Worm (Caenorhabditis elegans) whole organism, L4 larva: ENCODE data around the gene F40A3.1.
A peak's percentile ranks its signal among the peaks of the same experiment; 100 is the strongest.

Experiments used
- F26F4.8 ChIP-seq: fragments of 200-800 bp; sonication (Bioruptor generic); conservative IDR thresholded peaks from 2 replicates; pipeline ENCODE4 v1.3.6; 2022; ENCODE audit warnings: missing genetic modification characterization, missing compliant biosample characterization
- F49E8.2 ChIP-seq: sonication (generic microtip); optimal IDR thresholded peaks from 2 replicates; lab custom pipeline; 2016; ENCODE audit warnings: missing compliant biosample characterization, mild to moderate bottlenecking, missing genetic modification characterization, borderline replicate concordance
- R02D3.7 ChIP-seq: fragments of 150-350 bp; sonication (generic microtip); optimal IDR thresholded peaks from 3 replicates; lab custom pipeline; 2014; ENCODE audit warnings: missing biosample characterization, missing genetic modification characterization
- T20F7.1 ChIP-seq: fragments of 200-800 bp; sonication (Bioruptor generic); optimal IDR thresholded peaks from 2 replicates; lab custom pipeline; 2018; ENCODE audit warnings: mild to moderate bottlenecking, missing genetic modification characterization, missing compliant biosample characterization
- T26A8.4 ChIP-seq: fragments of 200-800 bp; sonication (Bioruptor generic); IDR thresholded peaks from 2 replicates; pipeline ENCODE4 v1.3.6; 2022; ENCODE audit warnings: missing genetic modification characterization, missing compliant biosample characterization
- Y75B8A.6 ChIP-seq: fragments of 200-800 bp; sonication (Bioruptor generic); IDR thresholded peaks from 2 replicates; pipeline ENCODE4 v1.3.6; 2022; ENCODE audit warnings: missing genetic modification reagents, missing genetic modification characterization, missing compliant biosample characterization
- ZK337.2 ChIP-seq: fragments of 200-800 bp; sonication (Bioruptor generic); IDR thresholded peaks from 2 replicates; pipeline ENCODE4 v1.3.6; 2022; ENCODE audit warnings: missing genetic modification reagents, missing genetic modification characterization, missing compliant biosample characterization
- ZK546.5 ChIP-seq, 2 experiments: sonication (generic microtip); optimal IDR thresholded peaks; 2 replicates each; lab custom pipeline; 2017; ENCODE audit warnings: missing biosample characterization in 2 of 2, missing genetic modification characterization in 2 of 2
- ama-1 ChIP-seq: fragments of 150-350 bp; optimal IDR thresholded peaks from 2 replicates; lab custom pipeline; 2014; ENCODE audit warnings: inconsistent platforms, mixed read lengths
- arid-1 ChIP-seq: fragments of 200-800 bp; sonication (Bioruptor generic); conservative IDR thresholded peaks from 2 replicates; pipeline ENCODE4 v1.3.6; 2022; ENCODE audit warnings: missing genetic modification reagents, missing genetic modification characterization, missing compliant biosample characterization
- attf-4 ChIP-seq: sonication (generic microtip); optimal IDR thresholded peaks from 3 replicates; lab custom pipeline; 2017; ENCODE audit warnings: missing biosample characterization, missing genetic modification characterization
- ceh-20 ChIP-seq: fragments of 200-800 bp; sonication (Bioruptor generic); IDR thresholded peaks from 2 replicates; pipeline ENCODE4 v1.3.6; 2022; ENCODE audit warnings: missing genetic modification reagents, missing genetic modification characterization, missing compliant biosample characterization
- ceh-28 ChIP-seq: fragments of 150-350 bp; optimal IDR thresholded peaks from 2 replicates; lab custom pipeline; 2014; ENCODE audit warnings: missing biosample characterization, missing genetic modification reagents, missing genetic modification characterization
- ceh-32 ChIP-seq: sonication (generic microtip); optimal IDR thresholded peaks from 2 replicates; lab custom pipeline; 2016; ENCODE audit warnings: mild to moderate bottlenecking, missing genetic modification characterization, missing compliant biosample characterization; ENCODE audit not compliant: poor library complexity
- daf-16 ChIP-seq, 3 experiments: sonication (generic microtip); optimal IDR thresholded peaks; 2 replicates each; lab custom pipeline; 2016 to 2017; ENCODE audit warnings: missing genetic modification characterization in 3 of 3, missing genetic modification reagents in 3 of 3, mild to moderate bottlenecking in 2 of 3, missing compliant biosample characterization in 2 of 3, missing biosample characterization in 1 of 3, moderate library complexity in 1 of 3
- daf-19 ChIP-seq: fragments of 200-800 bp; sonication (Bioruptor generic); conservative IDR thresholded peaks from 2 replicates; pipeline ENCODE4 v1.3.6; 2022; ENCODE audit warnings: missing genetic modification characterization, missing compliant biosample characterization
- dmd-8 ChIP-seq: fragments of 200-800 bp; sonication (Bioruptor generic); IDR thresholded peaks from 2 replicates; pipeline ENCODE4 v1.3.6; 2022; ENCODE audit warnings: missing genetic modification characterization, missing compliant biosample characterization
- dmd-9 ChIP-seq: fragments of 200-800 bp; sonication (Bioruptor generic); IDR thresholded peaks from 2 replicates; pipeline ENCODE4 v1.3.6; 2022; ENCODE audit warnings: missing genetic modification reagents, missing genetic modification characterization, missing compliant biosample characterization
- dpl-1 ChIP-seq: fragments of 150-350 bp; optimal IDR thresholded peaks from 2 replicates; lab custom pipeline; 2014; ENCODE audit warnings: missing biosample characterization, missing genetic modification reagents, missing genetic modification characterization
- duxl-1 ChIP-seq: sonication (generic microtip); optimal IDR thresholded peaks from 2 replicates; lab custom pipeline; 2016; ENCODE audit warnings: mild to moderate bottlenecking, missing genetic modification characterization, moderate library complexity, missing compliant biosample characterization; ENCODE audit not compliant: poor library complexity
- fos-1 ChIP-seq: fragments of 150-350 bp; optimal IDR thresholded peaks from 2 replicates; lab custom pipeline; 2014; ENCODE audit warnings: missing biosample characterization, missing genetic modification characterization
- gei-8 ChIP-seq: fragments of 200-800 bp; sonication (Bioruptor generic); optimal IDR thresholded peaks from 2 replicates; lab custom pipeline; 2018; ENCODE audit warnings: mild to moderate bottlenecking, missing genetic modification characterization, missing compliant biosample characterization
- hif-1 ChIP-seq, 2 experiments: sonication (generic microtip); optimal IDR thresholded peaks; 2 replicates each; lab custom pipeline; 2016 to 2017; ENCODE audit warnings: missing compliant biosample characterization in 2 of 2, missing genetic modification characterization in 2 of 2, missing genetic modification reagents in 2 of 2, missing genotype in 2 of 2, mild to moderate bottlenecking in 1 of 2
- hlh-30 ChIP-seq: sonication (generic microtip); optimal IDR thresholded peaks from 2 replicates; lab custom pipeline; 2017; ENCODE audit warnings: antibody characterized with exemption, mild to moderate bottlenecking, missing genetic modification characterization, missing compliant biosample characterization; ENCODE audit not compliant: insufficient read depth
- hmg-1.1 ChIP-seq: fragments of 200-800 bp; sonication (Bioruptor generic); IDR thresholded peaks from 2 replicates; pipeline ENCODE4 v1.3.6; 2022; ENCODE audit warnings: missing genetic modification reagents, missing genetic modification characterization, missing compliant biosample characterization
- lin-1 ChIP-seq: fragments of 200-800 bp; sonication (Bioruptor generic); IDR thresholded peaks from 2 replicates; pipeline ENCODE4 v1.3.6; 2022; ENCODE audit warnings: missing genetic modification reagents, missing genetic modification characterization, missing compliant biosample characterization
- lin-38 ChIP-seq: fragments of 200-800 bp; sonication (Bioruptor generic); IDR thresholded peaks from 2 replicates; pipeline ENCODE4 v1.3.6; 2022; ENCODE audit warnings: missing genetic modification reagents, missing genetic modification characterization, missing compliant biosample characterization
- lin-39 ChIP-seq: fragments of 150-350 bp; optimal IDR thresholded peaks from 2 replicates; lab custom pipeline; 2014; ENCODE audit warnings: missing biosample characterization, missing genetic modification reagents, missing genetic modification characterization
- lir-3 ChIP-seq: sonication (generic microtip); optimal IDR thresholded peaks from 2 replicates; lab custom pipeline; 2016; ENCODE audit warnings: mild to moderate bottlenecking, missing genetic modification characterization, missing compliant biosample characterization
- lsy-2 ChIP-seq, 2 experiments: fragments of 150-350 bp in 1 of 2; sonication (generic microtip) in 1 of 2; optimal IDR thresholded peaks; 2 replicates each; lab custom pipeline; 2014 to 2017; ENCODE audit warnings: missing biosample characterization in 2 of 2, missing genetic modification characterization in 2 of 2
- madf-5 ChIP-seq, 2 experiments: fragments of 200-800 bp; sonication (Bioruptor generic); IDR thresholded peaks; 2 replicates each; pipeline ENCODE4 v1.3.6; 2022; ENCODE audit warnings: missing compliant biosample characterization in 2 of 2, missing genetic modification characterization in 2 of 2
- mdl-1 ChIP-seq, 2 experiments: fragments of 150-350 bp in 1 of 2; sonication (generic microtip) in 1 of 2; optimal IDR thresholded peaks; 2 replicates each; lab custom pipeline; 2014 to 2017; ENCODE audit warnings: missing biosample characterization in 2 of 2, missing genetic modification characterization in 2 of 2
- mdt-29 ChIP-seq: fragments of 200-800 bp; sonication (Bioruptor generic); IDR thresholded peaks from 2 replicates; pipeline ENCODE4 v1.3.6; 2022; ENCODE audit warnings: missing genetic modification reagents, missing genetic modification characterization, missing compliant biosample characterization
- mep-1 ChIP-seq: fragments of 150-350 bp; sonication (generic microtip); optimal IDR thresholded peaks from 3 replicates; lab custom pipeline; 2014; ENCODE audit warnings: missing biosample characterization, missing genetic modification characterization
- mes-2 ChIP-seq: sonication (generic microtip); optimal IDR thresholded peaks from 2 replicates; lab custom pipeline; 2016; ENCODE audit warnings: missing genotype, mild to moderate bottlenecking, missing genetic modification characterization, missing compliant biosample characterization; ENCODE audit not compliant: poor library complexity, severe bottlenecking
- mxl-2 ChIP-seq: fragments of 200-800 bp; sonication (Bioruptor generic); conservative IDR thresholded peaks from 2 replicates; pipeline ENCODE4 v1.3.6; 2022; ENCODE audit warnings: missing genetic modification reagents, missing genetic modification characterization, missing compliant biosample characterization
- nhr-10 ChIP-seq: fragments of 150-350 bp; optimal IDR thresholded peaks from 2 replicates; lab custom pipeline; 2014; ENCODE audit warnings: missing biosample characterization, missing genetic modification characterization
- nhr-25 ChIP-seq: sonication (generic microtip); optimal IDR thresholded peaks from 2 replicates; lab custom pipeline; 2017; ENCODE audit warnings: missing genetic modification characterization, mild to moderate bottlenecking, missing compliant biosample characterization, antibody characterized with exemption, moderate library complexity, borderline replicate concordance; ENCODE audit not compliant: insufficient read depth
- nhr-41 ChIP-seq: fragments of 200-800 bp; sonication (Bioruptor generic); IDR thresholded peaks from 2 replicates; pipeline ENCODE4 v1.3.6; 2022; ENCODE audit warnings: missing genetic modification reagents, missing genetic modification characterization, missing compliant biosample characterization
- nhr-6 ChIP-seq: fragments of 150-350 bp; optimal IDR thresholded peaks from 2 replicates; lab custom pipeline; 2014; ENCODE audit warnings: missing biosample characterization, missing genetic modification characterization
- nhr-76 ChIP-seq: fragments of 150-350 bp; optimal IDR thresholded peaks from 2 replicates; lab custom pipeline; 2014; ENCODE audit warnings: missing biosample characterization, missing genetic modification characterization
- nhr-77 ChIP-seq: fragments of 150-350 bp; optimal IDR thresholded peaks from 2 replicates; lab custom pipeline; 2014; ENCODE audit warnings: missing biosample characterization, missing genetic modification characterization
- rbr-2 ChIP-seq: sonication (generic microtip); optimal IDR thresholded peaks from 2 replicates; lab custom pipeline; 2016; ENCODE audit warnings: missing genotype, missing genetic modification characterization, missing compliant biosample characterization
- saeg-2 ChIP-seq: fragments of 200-800 bp; sonication (Bioruptor generic); IDR thresholded peaks from 2 replicates; pipeline ENCODE4 v1.3.6; 2022; ENCODE audit warnings: missing genetic modification reagents, missing genetic modification characterization, missing compliant biosample characterization
- spr-3 ChIP-seq: fragments of 200-800 bp; sonication (Bioruptor generic); optimal IDR thresholded peaks from 2 replicates; lab custom pipeline; 2018; ENCODE audit warnings: mild to moderate bottlenecking, missing genetic modification characterization, missing compliant biosample characterization
- tag-97 ChIP-seq: fragments of 200-800 bp; sonication (Bioruptor generic); IDR thresholded peaks from 2 replicates; pipeline ENCODE4 v1.3.6; 2022; ENCODE audit warnings: missing genetic modification characterization, missing compliant biosample characterization
- tra-1 ChIP-seq: fragments of 200-800 bp; sonication (Bioruptor generic); IDR thresholded peaks from 2 replicates; pipeline ENCODE4 v1.3.6; 2022; ENCODE audit warnings: missing genetic modification reagents, missing genetic modification characterization, missing compliant biosample characterization
- vab-7 ChIP-seq: fragments of 200-800 bp; sonication (Bioruptor generic); IDR thresholded peaks from 2 replicates; pipeline ENCODE4 v1.3.6; 2022; ENCODE audit warnings: missing genetic modification reagents, missing genetic modification characterization, missing compliant biosample characterization
- zip-11 ChIP-seq: fragments of 200-800 bp; sonication (Bioruptor generic); IDR thresholded peaks from 2 replicates; pipeline ENCODE4 v1.3.6; 2022; ENCODE audit warnings: missing genetic modification characterization, missing compliant biosample characterization
- zip-2 ChIP-seq: fragments of 150-350 bp; optimal IDR thresholded peaks from 2 replicates; lab custom pipeline; 2014; ENCODE audit warnings: missing biosample characterization, missing genetic modification characterization
- ztf-7 ChIP-seq: fragments of 150-350 bp; optimal IDR thresholded peaks from 2 replicates; lab custom pipeline; 2014; ENCODE audit warnings: missing biosample characterization, missing genetic modification characterization

F40A3.1 gene

DNA sequence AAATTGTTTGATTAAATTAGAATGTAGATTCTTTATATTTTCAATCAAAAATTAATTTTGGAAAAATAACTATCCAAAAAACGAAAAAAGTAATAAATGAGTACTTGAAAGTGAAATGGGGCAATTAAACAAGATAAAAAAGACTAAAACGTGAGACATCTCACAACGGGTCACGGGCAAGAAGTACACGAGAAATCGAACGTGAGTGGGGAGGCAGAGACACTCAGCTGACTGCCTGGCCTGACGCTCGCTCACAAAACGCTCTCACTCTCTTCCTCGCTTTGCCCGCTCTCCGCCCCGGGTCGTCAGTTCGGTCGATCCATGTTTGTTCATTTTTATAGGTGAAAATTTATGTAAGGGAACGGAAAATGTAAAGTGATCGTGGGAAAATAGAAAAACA, 43.1 kb upstream of the F40A3.1 start:
- TF ChIP-seq duxl-1: no peak
- no peak for TF ChIP-seq attf-4
- no peak for TF ChIP-seq nhr-76 (tag; lab: Kevin White, UChicago)
- TF ChIP-seq mdt-29 (GFP tag; lab: Robert Waterston, UW): no peak
- no peak for TF ChIP-seq arid-1 (GFP tag; lab: Robert Waterston, UW)
- TF ChIP-seq dpl-1 (GFP tag; lab: Kevin White, UChicago): no peak
- TF ChIP-seq ZK546.5 (tag; optimal IDR thresholded peaks at IDR 0.05; lab: Kevin White, UChicago): no peak
- TF ChIP-seq T20F7.1 (GFP tag; lab: Kevin White, UChicago): no peak
- TF ChIP-seq lin-38 (GFP tag; lab: Robert Waterston, UW): no peak
- TF ChIP-seq lir-3: no peak
- peak; percentile 29 for TF ChIP-seq nhr-77 (tag; lab: Kevin White, UChicago)
- TF ChIP-seq spr-3 (GFP tag; lab: Kevin White, UChicago): no peak
- TF ChIP-seq rbr-2 (tag; lab: Kevin White, UChicago): no peak
- TF ChIP-seq R02D3.7 (tag; lab: Kevin White, UChicago): no peak
- peak in 1 of 2 experiments; percentile 16 for TF ChIP-seq lsy-2 (tag; optimal IDR thresholded peaks at IDR 0.05; lab: Kevin White, UChicago)
- no peak for TF ChIP-seq fos-1 (tag; lab: Kevin White, UChicago)
- TF ChIP-seq ztf-7 (tag; lab: Kevin White, UChicago): peak; percentile 30
- TF ChIP-seq F49E8.2: no peak
- no peak for TF ChIP-seq tag-97 (GFP tag; lab: Robert Waterston, UW)
- no peak for TF ChIP-seq lin-1
- peak; percentile 26 for TF ChIP-seq mep-1
- no peak for TF ChIP-seq dmd-8
- no peak for TF ChIP-seq nhr-25 (tag; lab: Kevin White, UChicago)
- TF ChIP-seq hlh-30 (tag; lab: Kevin White, UChicago): peak; percentile 97
- peak in 1 of 2 experiments; percentile 72 for TF ChIP-seq mdl-1 (tag; optimal IDR thresholded peaks at IDR 0.05; lab: Kevin White, UChicago)
- TF ChIP-seq hmg-1.1: peak; percentile 57
- no peak for TF ChIP-seq lin-39 (tag; lab: Kevin White, UChicago)
- no peak for TF ChIP-seq gei-8
- TF ChIP-seq ZK337.2: no peak
- TF ChIP-seq hif-1 (tag; optimal IDR thresholded peaks at IDR 0.05; lab: Kevin White, UChicago): peak in 1 of 2 experiments; percentile 39
- no peak for TF ChIP-seq nhr-10 (tag; lab: Kevin White, UChicago)
- TF ChIP-seq zip-11 (GFP tag; lab: Robert Waterston, UW): no peak
- no peak for TF ChIP-seq saeg-2 (GFP tag; lab: Robert Waterston, UW)
- peak; percentile 42; the same call in 1 of the 2 replicates for TF ChIP-seq ceh-20 (GFP tag; lab: Robert Waterston, UW)
- TF ChIP-seq vab-7 (GFP tag; lab: Robert Waterston, UW): no peak
- no peak for TF ChIP-seq tra-1 (GFP tag; lab: Robert Waterston, UW)
- TF ChIP-seq Y75B8A.6 (GFP tag; lab: Robert Waterston, UW): no peak
- no peak for TF ChIP-seq dmd-9 (GFP tag; lab: Robert Waterston, UW)
- TF ChIP-seq ceh-28 (tag; lab: Kevin White, UChicago): no peak
- no peak for TF ChIP-seq T26A8.4 (GFP tag; lab: Robert Waterston, UW)
- TF ChIP-seq ceh-32 (tag; lab: Kevin White, UChicago): no peak
- TF ChIP-seq nhr-41 (GFP tag; lab: Robert Waterston, UW): no peak
- no peak for TF ChIP-seq daf-16 (GFP tag; optimal IDR thresholded peaks at IDR 0.05; lab: Kevin White, UChicago)
- peak; percentile 32 for TF ChIP-seq daf-16 (tag; optimal IDR thresholded peaks at IDR 0.05; lab: Kevin White, UChicago)
- TF ChIP-seq daf-19: no peak
- no peak for TF ChIP-seq nhr-6 (tag; lab: Kevin White, UChicago)
- no peak for TF ChIP-seq zip-2 (tag; lab: Kevin White, UChicago)
- no peak for TF ChIP-seq mxl-2
- TF ChIP-seq mes-2 (tag; lab: Kevin White, UChicago): peak; percentile 42
- TF ChIP-seq madf-5 (GFP tag; IDR thresholded peaks at IDR 0.05; lab: Robert Waterston, UW): no peak
- no peak for TF ChIP-seq ama-1
- no peak for TF ChIP-seq F26F4.8 (GFP tag; lab: Robert Waterston, UW)
